Worm (Caenorhabditis elegans): ENCODE measurements around the gene srx-113.

DNA sequence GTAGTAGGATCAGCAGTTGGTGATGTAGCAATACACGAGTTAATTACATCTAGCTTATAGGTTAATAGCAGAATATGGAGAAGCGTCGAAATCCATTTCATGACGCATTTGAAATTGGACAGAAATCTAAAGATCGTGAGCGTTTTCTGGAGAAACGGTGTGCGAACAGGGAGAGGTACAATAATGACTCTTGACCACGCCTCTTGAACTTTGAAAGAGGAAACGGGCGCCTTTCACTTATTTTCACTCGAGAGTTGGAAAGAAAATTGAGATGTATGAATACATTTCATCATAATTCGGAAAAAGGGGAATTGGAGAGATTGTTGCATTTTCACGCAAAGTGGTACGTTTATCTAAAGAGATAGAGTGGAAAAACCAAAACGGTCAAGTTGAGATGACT, 2.2 kb downstream of the srx-113 start, which contains the start of gene F56H9.6:
- TF ChIP-seq ceh-36 (tag; optimal IDR thresholded peaks at IDR 0.05) (no peak), F13C5.2 (tag; optimal IDR thresholded peaks at IDR 0.05) (no peak), tbx-37 (GFP tag; conservative IDR thresholded peaks at IDR 0.05) (no peak), ama-1 (optimal IDR thresholded peaks at IDR 0.05) (no peak), pes-1 (GFP tag; IDR thresholded peaks at IDR 0.05) (no peak)
